Fruit fly (Drosophila melanogaster): ENCODE measurements around the gene CG43133.

CG43133 gene

dm6 chrX:18091159-18091676, 38.8 kb downstream of the CG43133 start, which contains the start of gene scu:
Gene scu (plus strand): TSS chrX:18091259.
- TF ChIP-seq CG10543 (GFP tag; optimal IDR thresholded peaks at IDR 0.05) (peak; percentile 3), Drgx (GFP tag; IDR thresholded peaks at IDR 0.05) (peak; percentile 78), CG15514 (GFP tag; optimal IDR thresholded peaks at IDR 0.05) (peak; percentile 31), az2 (GFP tag; optimal IDR thresholded peaks at IDR 0.05) (no peak), phol (tag; optimal IDR thresholded peaks at IDR 0.05) (no peak), Hr39 (optimal IDR thresholded peaks at IDR 0.05) (no peak), E2f2 (GFP tag; IDR thresholded peaks at IDR 0.05) (peak; percentile 63), Dp (GFP tag; optimal IDR thresholded peaks at IDR 0.05) (peak; percentile 46), yki (optimal IDR thresholded peaks at IDR 0.05) (no peak), Sox100B (GFP tag; optimal IDR thresholded peaks at IDR 0.05) (no peak), trem (tag; optimal IDR thresholded peaks at IDR 0.05) (no peak), Sry-δ (GFP tag; optimal IDR thresholded peaks at IDR 0.05) (peak; percentile 25), Lhr (GFP tag; optimal IDR thresholded peaks at IDR 0.05) (no peak), Dref (GFP tag; IDR thresholded peaks at IDR 0.05) (0 out of 2 replicates have a peak, but pooled peaks have one; percentile 27), bsh (GFP tag; optimal IDR thresholded peaks at IDR 0.05) (peak in 1 of 2 experiments; percentile 90), CG5180 (GFP tag; optimal IDR thresholded peaks at IDR 0.05) (no peak), fd102C (GFP tag; optimal IDR thresholded peaks at IDR 0.05) (no peak), CG5245 (GFP tag; optimal IDR thresholded peaks at IDR 0.05) (no peak), Hsf (GFP tag; optimal IDR thresholded peaks at IDR 0.05) (no peak), danr (GFP tag; IDR thresholded peaks at IDR 0.05) (no peak), vvl (GFP tag; IDR thresholded peaks at IDR 0.05) (no peak), luna (GFP tag; optimal IDR thresholded peaks at IDR 0.05) (no peak), esg (GFP tag; conservative IDR thresholded peaks at IDR 0.05) (no peak), mld (GFP tag; IDR thresholded peaks at IDR 0.05; ENCODE audit: partially characterized antibody) (no peak), CG8924 (tag; optimal IDR thresholded peaks at IDR 0.05) (no peak), maf-S (GFP tag; optimal IDR thresholded peaks at IDR 0.05) (no peak), BEAF-32 (GFP tag; optimal IDR thresholded peaks at IDR 0.05) (peak; percentile 25), CG6654 (GFP tag; optimal IDR thresholded peaks at IDR 0.05) (no peak), Ets65A (GFP tag) (no peak), gfzf (GFP tag; optimal IDR thresholded peaks at IDR 0.05) (peak; percentile 64), Dip2 (GFP tag; IDR thresholded peaks at IDR 0.05) (no peak), CG34376 (GFP tag; optimal IDR thresholded peaks at IDR 0.05) (peak; percentile 49), CG17186 (GFP tag; optimal IDR thresholded peaks at IDR 0.05) (no peak), Hr3 (GFP tag; optimal IDR thresholded peaks at IDR 0.05) (no peak), pzg (GFP tag; optimal IDR thresholded peaks at IDR 0.05) (peak; percentile 30), exex (tag; optimal IDR thresholded peaks at IDR 0.05) (peak; percentile 40), nom (GFP tag; optimal IDR thresholded peaks at IDR 0.05) (peak; percentile 98), Elba2 (GFP tag; optimal IDR thresholded peaks at IDR 0.05) (peak; percentile 70), CrebB (tag; optimal IDR thresholded peaks at IDR 0.05) (no peak), CG2116 (GFP tag; optimal IDR thresholded peaks at IDR 0.05) (no peak), p53 (GFP tag; optimal IDR thresholded peaks at IDR 0.05) (no peak), sd (tag; optimal IDR thresholded peaks at IDR 0.05) (no peak), gsb-n (tag; optimal IDR thresholded peaks at IDR 0.05) (no peak), grau (tag; optimal IDR thresholded peaks at IDR 0.05) (no peak), CG13287 (GFP tag; IDR thresholded peaks at IDR 0.05; ENCODE audit: partially characterized antibody) (0 out of 2 replicates have a peak, but pooled peaks have one; percentile 5), CG12104 (GFP tag; optimal IDR thresholded peaks at IDR 0.05) (no peak), CG16779 (GFP tag; IDR thresholded peaks at IDR 0.05) (no peak), Mes4 (GFP tag; optimal IDR thresholded peaks at IDR 0.05) (no peak), CG15269 (tag; optimal IDR thresholded peaks at IDR 0.05) (no peak), ham (GFP tag; IDR thresholded peaks at IDR 0.05) (no peak), sim (GFP tag; IDR thresholded peaks at IDR 0.05) (no peak)
